Fruit fly (Drosophila melanogaster): ENCODE measurements around the gene CG7091.

The CG7091 gene

dm6 chr3R:12997550-12998233 is 19.9 kb downstream of the CG7091 start, which contains the start of the genes CG17327, CG44194 and CG7518 (continued):
- TF ChIP-seq CG2116 (GFP tag; optimal IDR thresholded peaks at IDR 0.05) (peak; percentile 74), pum (GFP tag; optimal IDR thresholded peaks at IDR 0.05) (peak; percentile 27), Kr (GFP tag; optimal IDR thresholded peaks at IDR 0.05) (no peak), CG12391 (tag; optimal IDR thresholded peaks at IDR 0.05) (peak; percentile 66), rib (GFP tag; IDR thresholded peaks at IDR 0.05) (peak; percentile 77), CG13296 (GFP tag; optimal IDR thresholded peaks at IDR 0.05) (no peak), CG14014 (GFP tag; IDR thresholded peaks at IDR 0.05) (no peak), bbx (GFP tag; IDR thresholded peaks at IDR 0.05; ENCODE audit: partially characterized antibody) (peak; percentile 37; the same call in 1 of the 2 replicates), CG1602 (GFP tag; optimal IDR thresholded peaks at IDR 0.05) (peak; percentile 11), CG31441 (GFP tag; IDR thresholded peaks at IDR 0.05) (no peak), CG34422 (GFP tag; IDR thresholded peaks at IDR 0.05) (peak; percentile 35; the same call in 1 of the 3 replicates), CG9609 (GFP tag; optimal IDR thresholded peaks at IDR 0.05) (peak; percentile 5), HLHmδ (GFP tag; optimal IDR thresholded peaks at IDR 0.05) (no peak), E2f2 (GFP tag; IDR thresholded peaks at IDR 0.05) (peak; percentile 24; the same call in 1 of the 2 replicates), mam (GFP tag; optimal IDR thresholded peaks at IDR 0.05) (peak; percentile 27), jing (GFP tag; optimal IDR thresholded peaks at IDR 0.05) (no peak), CG7372 (GFP tag; IDR thresholded peaks at IDR 0.05) (no peak), HLH54F (GFP tag; optimal IDR thresholded peaks at IDR 0.05) (peak; percentile 40), CG12155 (GFP tag; optimal IDR thresholded peaks at IDR 0.05) (peak; percentile 99), tx (GFP tag; optimal IDR thresholded peaks at IDR 0.05) (peak; percentile 16), grau (tag; optimal IDR thresholded peaks at IDR 0.05) (peak; percentile 35), CG3995 (GFP tag; optimal IDR thresholded peaks at IDR 0.05) (peak; percentile 83)

DNA sequence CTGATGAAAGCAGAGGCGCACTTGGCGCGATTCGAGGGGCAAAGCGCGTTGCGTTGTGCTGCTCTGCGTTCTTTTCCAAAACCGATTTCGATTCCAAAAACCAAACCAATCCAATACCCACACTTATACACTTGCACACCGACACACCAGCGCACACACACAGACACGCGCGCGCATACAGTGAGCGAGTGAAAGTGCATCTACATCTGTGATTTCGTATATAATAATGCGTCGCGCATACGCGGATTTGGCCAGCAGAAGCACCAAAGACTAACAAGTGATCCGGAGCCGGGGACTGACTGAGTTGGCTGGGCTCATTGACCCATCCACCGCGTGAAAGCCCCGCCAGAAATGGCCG is 20.4 kb downstream of the CG7091 start:
- TF ChIP-seq CG8388 (GFP tag; optimal IDR thresholded peaks at IDR 0.05), result peak; percentile 97
- no peak for TF ChIP-seq Atf-2 (GFP tag; optimal IDR thresholded peaks at IDR 0.05)
- TF ChIP-seq jumu (GFP tag; optimal IDR thresholded peaks at IDR 0.05), result no peak
- TF ChIP-seq D19A (tag; optimal IDR thresholded peaks at IDR 0.05), result no peak
- no peak for TF ChIP-seq oc (tag; optimal IDR thresholded peaks at IDR 0.05)
- TF ChIP-seq ab (GFP tag; optimal IDR thresholded peaks at IDR 0.05), result no peak
- TF ChIP-seq Dip3 (GFP tag; optimal IDR thresholded peaks at IDR 0.05), result no peak
- no peak for TF ChIP-seq CG13296 (GFP tag; optimal IDR thresholded peaks at IDR 0.05)
- no peak for TF ChIP-seq pum (GFP tag; optimal IDR thresholded peaks at IDR 0.05)
- TF ChIP-seq CG10979 (tag; optimal IDR thresholded peaks at IDR 0.05), result no peak
- no peak for TF ChIP-seq B-H1 (GFP tag; IDR thresholded peaks at IDR 0.05)
- no peak for TF ChIP-seq CG2202 (tag; optimal IDR thresholded peaks at IDR 0.05)
- TF ChIP-seq nerfin-1 (tag; optimal IDR thresholded peaks at IDR 0.05), result no peak
- TF ChIP-seq CG8359 (GFP tag; optimal IDR thresholded peaks at IDR 0.05; ENCODE audit: borderline replicate concordance), result no peak
- no peak for TF ChIP-seq CG2875 (GFP tag; optimal IDR thresholded peaks at IDR 0.05)
- TF ChIP-seq Mad (GFP tag; optimal IDR thresholded peaks at IDR 0.05), result no peak
- TF ChIP-seq gro (GFP tag; optimal IDR thresholded peaks at IDR 0.05), result no peak
- no peak for TF ChIP-seq eve (GFP tag; optimal IDR thresholded peaks at IDR 0.05)
- no peak for TF ChIP-seq CG2712 (tag; optimal IDR thresholded peaks at IDR 0.05)
- peak; percentile 40 for TF ChIP-seq CG8478 (optimal IDR thresholded peaks at IDR 0.05)
- no peak for TF ChIP-seq Doc3 (GFP tag; IDR thresholded peaks at IDR 0.05; ENCODE audit: partially characterized antibody)
- no peak for TF ChIP-seq CoRest (tag; optimal IDR thresholded peaks at IDR 0.05)
- TF ChIP-seq danr (GFP tag; IDR thresholded peaks at IDR 0.05), result no peak
- no peak for TF ChIP-seq CG8089 (GFP tag; optimal IDR thresholded peaks at IDR 0.05)
- TF ChIP-seq CG1602 (GFP tag; optimal IDR thresholded peaks at IDR 0.05), result no peak
- no peak for TF ChIP-seq tio (GFP tag; optimal IDR thresholded peaks at IDR 0.05)
- peak; percentile 18 for TF ChIP-seq CG4617 (GFP tag; optimal IDR thresholded peaks at IDR 0.05; ENCODE audit: borderline replicate concordance)
- no peak for TF ChIP-seq PHDP (tag; optimal IDR thresholded peaks at IDR 0.05)
- no peak for TF ChIP-seq ems (GFP tag; optimal IDR thresholded peaks at IDR 0.05)
- no peak for TF ChIP-seq br (optimal IDR thresholded peaks at IDR 0.05)
- no peak for TF ChIP-seq pho (GFP tag; optimal IDR thresholded peaks at IDR 0.05)
- TF ChIP-seq sd (tag; optimal IDR thresholded peaks at IDR 0.05), result no peak
